Fruit fly (Drosophila melanogaster) whole organism, pupa: Measurements from ENCODE around the gene Cp7Fb.

ENCODE experiments used
- CG10348 ChIP-seq: fragments of 200-800 bp; sonication (Bioruptor generic); IDR thresholded peaks from 2 replicates; pipeline ENCODE4 v1.3.6; 2022; ENCODE audit warnings: missing biosample characterization, missing genetic modification characterization
- CG12605 ChIP-seq: fragments of 200-800 bp; sonication (Bioruptor generic); IDR thresholded peaks from 2 replicates; pipeline ENCODE4 v1.3.6; 2022; ENCODE audit warnings: missing biosample characterization, missing genetic modification characterization
- CG13204 ChIP-seq: fragments of 200-800 bp; sonication (Bioruptor generic); optimal IDR thresholded peaks from 2 replicates; lab custom pipeline; 2018; ENCODE audit warnings: missing biosample characterization, mild to moderate bottlenecking, missing genetic modification characterization, moderate library complexity
- CG14655 ChIP-seq: fragments of 200-800 bp; sonication (Bioruptor generic); optimal IDR thresholded peaks from 3 replicates; lab custom pipeline; 2017; ENCODE audit warnings: mild to moderate bottlenecking, missing biosample characterization, missing genetic modification reagents, missing genetic modification characterization
- CG15710 ChIP-seq: fragments of 200-800 bp; sonication (Bioruptor generic); optimal IDR thresholded peaks from 2 replicates; lab custom pipeline; 2018; ENCODE audit warnings: missing biosample characterization, mild to moderate bottlenecking, missing genetic modification characterization, moderate library complexity
- CG17806 ChIP-seq: fragments of 200-800 bp; sonication (Bioruptor generic); optimal IDR thresholded peaks from 2 replicates; lab custom pipeline; 2018; ENCODE audit warnings: missing biosample characterization, mild to moderate bottlenecking, missing genetic modification characterization, moderate library complexity
- CG32121 ChIP-seq: fragments of 200-800 bp; sonication (Bioruptor generic); IDR thresholded peaks from 2 replicates; pipeline ENCODE4 v1.3.6; 2022; ENCODE audit warnings: missing biosample characterization, missing genetic modification characterization
- CG34367 ChIP-seq: fragments of 200-800 bp; sonication (Bioruptor generic); optimal IDR thresholded peaks from 2 replicates; lab custom pipeline; 2018; ENCODE audit warnings: missing biosample characterization, mild to moderate bottlenecking, missing genetic modification characterization
- CG4496 ChIP-seq: fragments of 200-800 bp; sonication (Bioruptor generic); IDR thresholded peaks from 3 replicates; pipeline ENCODE4 v1.3.6; 2022; ENCODE audit warnings: missing biosample characterization, missing genetic modification characterization
- CG8159 ChIP-seq: fragments of 200-800 bp; sonication (Bioruptor generic); optimal IDR thresholded peaks from 3 replicates; lab custom pipeline; 2018; ENCODE audit warnings: missing biosample characterization, mild to moderate bottlenecking, missing genetic modification characterization, moderate library complexity
- CG8301 ChIP-seq: fragments of 200-800 bp; sonication (Bioruptor generic); optimal IDR thresholded peaks from 2 replicates; lab custom pipeline; 2018; ENCODE audit warnings: missing biosample characterization, mild to moderate bottlenecking, missing genetic modification characterization
- CG9948 ChIP-seq: fragments of 200-800 bp; sonication (Bioruptor generic); optimal IDR thresholded peaks from 2 replicates; lab custom pipeline; 2018; ENCODE audit warnings: missing biosample characterization, mild to moderate bottlenecking, missing genetic modification characterization, moderate library complexity
- D1 ChIP-seq: fragments of 200-800 bp; sonication (Bioruptor generic); optimal IDR thresholded peaks from 2 replicates; lab custom pipeline; 2018; ENCODE audit warnings: missing biosample characterization, mild to moderate bottlenecking, missing genetic modification characterization, moderate library complexity
- EcR ChIP-seq: fragments of 200-800 bp; sonication (Bioruptor generic); optimal IDR thresholded peaks from 3 replicates; lab custom pipeline; 2019; ENCODE audit warnings: missing biosample characterization, missing genetic modification characterization, mild to moderate bottlenecking, moderate library complexity, missing genetic modification reagents
- Ets98B ChIP-seq: fragments of 200-800 bp; sonication (Bioruptor generic); IDR thresholded peaks from 2 replicates; pipeline ENCODE4 v1.3.6; 2022; ENCODE audit warnings: missing biosample characterization, missing genetic modification characterization
- Pif1A ChIP-seq: fragments of 200-800 bp; sonication (Bioruptor generic); optimal IDR thresholded peaks from 3 replicates; lab custom pipeline; 2016; ENCODE audit warnings: missing biosample characterization, missing genetic modification characterization
- Pif1B ChIP-seq: fragments of 200-800 bp; sonication (Bioruptor generic); optimal IDR thresholded peaks from 3 replicates; lab custom pipeline; 2016; ENCODE audit warnings: missing biosample characterization, missing genetic modification characterization
- Snoo ChIP-seq: fragments of 200-800 bp; sonication (Bioruptor generic); optimal IDR thresholded peaks from 3 replicates; lab custom pipeline; 2017; ENCODE audit warnings: missing biosample characterization, mild to moderate bottlenecking, missing genetic modification characterization, inconsistent platforms
- fd96Ca ChIP-seq: fragments of 200-800 bp; sonication (Bioruptor generic); IDR thresholded peaks from 3 replicates; pipeline ENCODE4 v1.3.6; 2022; ENCODE audit warnings: missing biosample characterization, missing genetic modification characterization
- gl ChIP-seq: fragments of 200-800 bp; sonication (Bioruptor generic); optimal IDR thresholded peaks from 2 replicates; lab custom pipeline; 2018; ENCODE audit warnings: missing biosample characterization, mild to moderate bottlenecking, missing genetic modification characterization
- rn ChIP-seq: fragments of 200-800 bp; sonication (Bioruptor generic); IDR thresholded peaks from 2 replicates; pipeline ENCODE4 v1.3.6; 2022; ENCODE audit warnings: missing biosample characterization, missing genetic modification characterization

The Cp7Fb gene

dm6 chrX:8501374-8501773 is 27.7 kb downstream of the Cp7Fb start:
- TF ChIP-seq gl, result no peak

- no peak for TF ChIP-seq CG4496 (GFP tag; lab: Robert Waterston, UW)
- no peak for TF ChIP-seq CG10348 (GFP tag; lab: Robert Waterston, UW)
- TF ChIP-seq D1 (tag; lab: Kevin White, UChicago), result no peak
- no peak for TF ChIP-seq Pif1B (GFP tag; lab: Kevin White, UChicago)
- TF ChIP-seq CG9948, result no peak
- TF ChIP-seq CG32121 (GFP tag; lab: Robert Waterston, UW), result no peak
- TF ChIP-seq CG8301 (tag; lab: Kevin White, UChicago), result no peak
- no peak for TF ChIP-seq Ets98B (GFP tag; lab: Robert Waterston, UW)
- TF ChIP-seq CG17806, result no peak
- TF ChIP-seq CG34367 (tag; lab: Kevin White, UChicago), result no peak
- TF ChIP-seq CG12605 (GFP tag; lab: Robert Waterston, UW), result no peak
- TF ChIP-seq CG15710 (tag; lab: Kevin White, UChicago), result no peak
Measured at dm6 chrX:8502053-8502452, 28.4 kb downstream of the Cp7Fb start.

- TF ChIP-seq CG34367 (tag; lab: Kevin White, UChicago), result no peak
- no peak for TF ChIP-seq gl
- no peak for TF ChIP-seq Snoo (tag; lab: Kevin White, UChicago)
- no peak for TF ChIP-seq CG9948
- no peak for TF ChIP-seq CG13204 (GFP tag; lab: Kevin White, UChicago)
- TF ChIP-seq D1 (tag; lab: Kevin White, UChicago), result no peak
- TF ChIP-seq, all 21 proteins: peak for 0
Measured at dm6 chrX:8505023-8505604, 31.5 kb downstream of the Cp7Fb start.

DNA sequence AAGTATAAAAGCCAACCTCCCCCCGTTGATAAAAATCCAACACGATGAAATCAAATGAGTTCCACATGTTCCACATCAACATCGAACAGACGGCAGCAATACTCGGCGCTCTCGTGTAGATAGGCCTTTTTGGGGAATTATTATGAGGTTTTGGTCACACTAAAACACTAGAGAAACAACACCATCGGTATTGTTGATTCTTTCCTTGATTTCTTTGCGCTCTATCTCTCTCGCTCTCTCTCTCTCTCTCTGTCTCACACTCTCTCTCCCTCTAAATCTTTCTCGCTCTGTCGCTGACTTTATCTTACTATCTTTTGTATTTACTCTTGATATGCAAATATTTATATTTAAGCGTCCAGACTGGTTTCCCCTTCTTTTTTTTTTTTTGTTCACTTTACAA is 37.1 kb downstream of the Cp7Fb start:
- TF ChIP-seq CG32121 (GFP tag; lab: Robert Waterston, UW), result no peak
- peak; percentile 1 for TF ChIP-seq Pif1A (GFP tag; lab: Kevin White, UChicago)
- TF ChIP-seq CG34367 (tag; lab: Kevin White, UChicago), result no peak
- TF ChIP-seq, all 21 proteins: peak for 1

- TF ChIP-seq CG9948, result no peak
- TF ChIP-seq CG15710 (tag; lab: Kevin White, UChicago), result no peak
- TF ChIP-seq CG13204 (GFP tag; lab: Kevin White, UChicago), result peak; percentile 72
- TF ChIP-seq EcR (GFP tag; lab: Kevin White, UChicago), result no peak
- TF ChIP-seq Pif1B (GFP tag; lab: Kevin White, UChicago), result no peak
- no peak for TF ChIP-seq D1 (tag; lab: Kevin White, UChicago)
- TF ChIP-seq CG14655 (GFP tag; lab: Kevin White, UChicago), result no peak
- TF ChIP-seq fd96Ca (GFP tag; lab: Robert Waterston, UW), result no peak
- TF ChIP-seq CG10348 (GFP tag; lab: Robert Waterston, UW), result no peak
Measured at dm6 chrX:8512251-8512650, 38.6 kb downstream of the Cp7Fb start.

DNA sequence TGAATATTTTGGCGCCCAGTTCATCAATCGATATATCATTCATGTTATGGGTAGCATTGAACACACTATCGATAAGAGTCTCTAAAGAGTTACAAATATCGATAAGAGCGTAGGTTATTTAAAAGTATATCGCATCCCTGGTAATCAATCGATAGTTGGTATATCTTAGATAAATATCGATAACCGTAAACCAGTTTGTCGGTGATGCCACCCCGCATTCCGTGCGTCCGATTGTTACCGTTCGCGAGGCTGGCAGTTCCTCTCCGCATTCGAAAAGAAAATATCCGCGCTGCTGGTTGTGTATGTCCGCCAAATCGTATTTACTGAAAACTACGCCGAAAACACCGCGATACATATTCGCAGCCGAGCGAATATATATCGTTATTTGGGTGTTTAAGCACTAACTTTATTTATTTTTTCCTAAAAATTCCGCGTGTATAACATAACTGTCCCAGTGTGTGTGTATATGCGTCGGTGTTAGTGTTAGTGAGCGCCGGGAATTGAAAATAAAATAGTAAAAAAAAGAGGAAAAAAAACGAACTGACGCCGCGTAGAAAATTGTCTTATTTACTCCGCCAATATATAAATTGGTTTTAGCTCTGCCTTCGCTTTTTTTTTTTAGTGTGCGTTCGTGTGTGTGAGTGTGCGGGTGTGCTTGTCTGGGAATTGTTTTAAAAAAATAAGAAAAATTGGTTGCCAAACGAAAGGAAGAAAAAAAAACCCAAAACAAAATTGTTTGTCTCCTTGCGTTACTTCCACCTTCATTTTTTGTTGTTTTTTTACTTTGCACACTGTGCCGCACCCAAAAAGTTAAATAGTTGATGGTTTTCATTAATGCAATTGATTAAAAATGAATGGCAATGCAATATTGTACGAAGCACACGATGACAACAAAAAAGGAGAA is 43.7 kb downstream of the Cp7Fb start, which contains the start of gene Nrg:
Gene Nrg (plus strand): TSS at position 253 of the 904 bp plus-strand sequence.
- TF ChIP-seq CG4496 (GFP tag; lab: Robert Waterston, UW) (0 out of 3 replicates have a peak, but pooled peaks have one; percentile 51), D1 (tag; lab: Kevin White, UChicago) (peak; percentile 26), CG10348 (GFP tag; lab: Robert Waterston, UW) (no peak), gl (no peak), CG15710 (tag; lab: Kevin White, UChicago) (no peak), rn (GFP tag; lab: Robert Waterston, UW) (no peak), CG9948 (peak; percentile 1), CG32121 (GFP tag; lab: Robert Waterston, UW) (peak; percentile 50), Pif1A (GFP tag; lab: Kevin White, UChicago) (peak; percentile 47), fd96Ca (GFP tag; lab: Robert Waterston, UW) (peak; percentile 27; the same call in 1 of the 3 replicates), CG12605 (GFP tag; lab: Robert Waterston, UW) (no peak)

DNA sequence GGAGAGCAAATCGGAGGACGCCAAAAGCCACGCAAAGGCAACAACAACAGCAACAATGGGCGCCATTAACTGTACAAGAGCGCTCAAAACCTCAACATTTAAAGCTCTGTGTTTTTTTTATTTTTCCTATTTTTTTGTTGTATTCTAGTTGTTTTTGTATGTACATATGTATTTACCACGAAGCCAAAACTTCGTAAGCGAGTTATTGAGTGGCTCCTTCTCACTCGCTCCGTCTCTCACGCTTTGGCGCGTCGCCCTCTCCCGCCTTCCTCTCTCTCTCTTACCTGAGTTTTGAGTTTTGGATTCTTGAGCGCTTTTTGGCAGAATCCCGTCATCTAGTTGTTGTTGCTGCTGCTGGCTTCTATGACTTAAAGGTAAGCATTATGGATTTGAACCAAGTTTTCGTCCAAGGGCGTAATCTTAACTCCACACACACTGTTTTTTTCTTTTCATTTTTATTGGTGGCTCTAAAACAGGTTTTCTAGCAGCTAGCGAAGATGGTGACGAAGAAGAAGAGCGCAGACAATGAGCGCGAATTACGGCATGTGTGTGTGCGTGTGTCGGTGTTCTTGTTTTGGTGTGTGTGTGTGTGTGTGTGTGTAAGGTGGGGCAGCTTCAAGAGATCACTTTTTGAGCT is 44.5 kb downstream of the Cp7Fb start:
- TF ChIP-seq gl, result peak; percentile 19
- no peak for TF ChIP-seq CG17806
- TF ChIP-seq CG8301 (tag; lab: Kevin White, UChicago), result no peak
- no peak for TF ChIP-seq CG9948
- peak; percentile 16 for TF ChIP-seq EcR (GFP tag; lab: Kevin White, UChicago)
- no peak for TF ChIP-seq CG13204 (GFP tag; lab: Kevin White, UChicago)
- TF ChIP-seq fd96Ca (GFP tag; lab: Robert Waterston, UW), result no peak
- TF ChIP-seq CG14655 (GFP tag; lab: Kevin White, UChicago), result no peak
- no peak; the same call in 1 of the 2 replicates for TF ChIP-seq Ets98B (GFP tag; lab: Robert Waterston, UW)
- no peak for TF ChIP-seq rn (GFP tag; lab: Robert Waterston, UW)
- TF ChIP-seq Pif1A (GFP tag; lab: Kevin White, UChicago), result no peak
- peak; percentile 5; the same call in 1 of the 2 replicates for TF ChIP-seq CG12605 (GFP tag; lab: Robert Waterston, UW)
- peak; percentile 16 for TF ChIP-seq CG15710 (tag; lab: Kevin White, UChicago)
- peak; percentile 14 for TF ChIP-seq CG8159 (tag; lab: Kevin White, UChicago)
- no peak for TF ChIP-seq D1 (tag; lab: Kevin White, UChicago)
- peak; percentile 17 for TF ChIP-seq CG34367 (tag; lab: Kevin White, UChicago)
- peak; percentile 48; the same call in 2 of the 3 replicates for TF ChIP-seq CG4496 (GFP tag; lab: Robert Waterston, UW)
- TF ChIP-seq CG10348 (GFP tag; lab: Robert Waterston, UW), result no peak
- TF ChIP-seq Pif1B (GFP tag; lab: Kevin White, UChicago), result no peak
- TF ChIP-seq Snoo (tag; lab: Kevin White, UChicago), result no peak
- no peak for TF ChIP-seq CG32121 (GFP tag; lab: Robert Waterston, UW)
